Worm (Caenorhabditis elegans): ENCODE results near the gene Y70G10A.4.

DNA sequence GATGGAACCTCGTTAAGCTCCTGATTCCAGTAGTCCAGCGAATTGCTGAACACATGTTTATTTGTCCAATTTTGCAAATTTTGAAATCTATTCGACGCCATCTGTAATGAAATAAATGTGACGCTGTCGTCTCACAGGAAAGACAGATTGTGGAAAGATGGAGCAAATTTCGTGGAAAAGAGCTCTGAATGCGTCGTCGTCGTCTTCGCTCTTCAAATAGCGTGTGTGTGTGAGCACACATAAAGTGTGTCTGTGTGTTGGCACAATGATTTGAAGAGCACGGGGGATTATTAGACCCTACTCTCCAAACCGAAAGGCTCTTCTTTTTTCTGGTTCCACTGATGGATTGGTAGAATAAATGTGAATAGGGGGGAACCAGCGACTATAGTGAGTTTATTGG is 35.8 kb upstream of the Y70G10A.4 start, which contains the start of gene unc-47:
- TF ChIP-seq T22C8.4 (GFP tag; IDR thresholded peaks at IDR 0.05) (no peak), flt-1 (GFP tag; IDR thresholded peaks at IDR 0.05) (no peak), klf-2 (GFP tag; conservative IDR thresholded peaks at IDR 0.05) (no peak), tab-1 (GFP tag; IDR thresholded peaks at IDR 0.05) (no peak), ztf-23 (GFP tag; IDR thresholded peaks at IDR 0.05) (no peak)

All from whole organism, midembryonic.